Fruit fly (Drosophila melanogaster) whole organism, prepupa: Measurements from ENCODE around the gene pan.

ENCODE experiments used
- CG15336 ChIP-seq: fragments of 200-800 bp; sonication (Bioruptor generic); IDR thresholded peaks from 2 replicates; pipeline ENCODE4 v1.3.6; 2022; ENCODE audit warnings: missing biosample characterization, missing genetic modification characterization
- CG31627 ChIP-seq: fragments of 200-800 bp; sonication (Bioruptor generic); optimal IDR thresholded peaks from 3 replicates; lab custom pipeline; 2016; ENCODE audit warnings: missing biosample characterization, missing genetic modification characterization
- CG6808 ChIP-seq: fragments of 200-800 bp; sonication (Bioruptor generic); optimal IDR thresholded peaks from 3 replicates; lab custom pipeline; 2017; ENCODE audit warnings: missing biosample characterization, missing genetic modification characterization, mild to moderate bottlenecking, moderate library complexity, missing genetic modification reagents
- Sox102F ChIP-seq: fragments of 200-800 bp; sonication (Bioruptor generic); optimal IDR thresholded peaks from 2 replicates; lab custom pipeline; 2016; ENCODE audit warnings: missing biosample characterization, mild to moderate bottlenecking, missing genetic modification characterization
- cyc ChIP-seq: fragments of 200-800 bp; sonication (Bioruptor generic); optimal IDR thresholded peaks from 3 replicates; lab custom pipeline; 2016; ENCODE audit warnings: missing biosample characterization, missing genetic modification characterization
- lz ChIP-seq: fragments of 200-800 bp; sonication (Bioruptor generic); optimal IDR thresholded peaks from 3 replicates; lab custom pipeline; 2016; ENCODE audit warnings: missing biosample characterization, missing genetic modification characterization
- pdm3 ChIP-seq: fragments of 200-800 bp; sonication (Bioruptor generic); optimal IDR thresholded peaks from 3 replicates; lab custom pipeline; 2016; ENCODE audit warnings: missing biosample characterization, missing genetic modification characterization

DNA sequence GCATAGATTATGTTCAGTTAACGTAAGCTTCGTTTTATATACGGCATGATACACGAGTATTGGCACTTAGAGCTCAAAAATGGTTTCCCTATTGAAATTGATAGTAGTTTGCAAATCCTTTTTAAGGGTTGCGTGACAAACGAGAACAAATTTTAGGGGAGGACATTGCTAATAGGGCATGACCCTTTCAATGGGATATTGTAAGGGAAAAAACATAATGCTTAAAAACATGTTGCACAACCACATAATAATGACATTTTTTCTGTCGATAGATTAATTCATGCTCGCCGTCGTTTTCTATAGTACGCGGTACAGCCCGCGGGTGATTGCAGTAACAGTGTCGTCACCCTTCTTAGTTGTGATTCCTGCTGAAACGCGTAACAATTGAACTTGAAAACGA is 15.7 kb downstream of the pan start:
- TF ChIP-seq CG31627 (no peak), CG15336 (GFP tag; lab: Robert Waterston, UW) (no peak), cyc (GFP tag; lab: Kevin White, UChicago) (no peak), Sox102F (GFP tag; lab: Kevin White, UChicago) (no peak), pdm3 (GFP tag; lab: Kevin White, UChicago) (no peak), lz (GFP tag; lab: Kevin White, UChicago) (no peak), CG6808 (GFP tag; lab: Kevin White, UChicago) (no peak)
